Worm (Caenorhabditis elegans) whole organism, early embryonic: ENCODE data around the gene coa-7.

ENCODE experiments used
- B0310.2 ChIP-seq: sonication (generic microtip); optimal IDR thresholded peaks from 2 replicates; lab custom pipeline; 2016; ENCODE audit warnings: mild to moderate bottlenecking, missing genetic modification characterization, missing compliant biosample characterization
- F13C5.2 ChIP-seq: sonication (generic microtip); optimal IDR thresholded peaks from 2 replicates; lab custom pipeline; 2017; ENCODE audit warnings: mild to moderate bottlenecking, missing genetic modification characterization, inconsistent platforms, missing compliant biosample characterization
- aly-1 ChIP-seq: sonication (generic microtip); optimal IDR thresholded peaks from 2 replicates; lab custom pipeline; 2016; ENCODE audit warnings: missing genetic modification characterization, missing compliant biosample characterization
- ama-1 ChIP-seq: fragments of 150-350 bp; optimal IDR thresholded peaks from 2 replicates; lab custom pipeline; 2014
- ceh-13 ChIP-seq: fragments of 200-800 bp; sonication (Bioruptor generic); optimal IDR thresholded peaks from 2 replicates; lab custom pipeline; 2018; ENCODE audit warnings: mild to moderate bottlenecking, missing genetic modification characterization, missing compliant biosample characterization
- ceh-36 ChIP-seq: sonication (generic microtip); optimal IDR thresholded peaks from 2 replicates; lab custom pipeline; 2016; ENCODE audit warnings: missing genetic modification characterization, inconsistent platforms, missing compliant biosample characterization
- ets-7 ChIP-seq: sonication (generic microtip); optimal IDR thresholded peaks from 2 replicates; lab custom pipeline; 2016; ENCODE audit warnings: missing genotype, missing genetic modification characterization, missing compliant biosample characterization
- flt-1 ChIP-seq: fragments of 200-800 bp; sonication (Bioruptor generic); IDR thresholded peaks from 2 replicates; pipeline ENCODE4 v1.3.6; 2022; ENCODE audit warnings: missing genetic modification characterization, missing compliant biosample characterization
- hmbx-1 ChIP-seq: sonication (generic microtip); optimal IDR thresholded peaks from 2 replicates; lab custom pipeline; 2016; ENCODE audit warnings: mild to moderate bottlenecking, missing genetic modification characterization, missing compliant biosample characterization
- hmg-4 ChIP-seq: fragments of 200-800 bp; sonication (Bioruptor generic); optimal IDR thresholded peaks from 2 replicates; lab custom pipeline; 2018; ENCODE audit warnings: mild to moderate bottlenecking, missing genetic modification characterization, missing compliant biosample characterization
- hnd-1 ChIP-seq: sonication (generic microtip); optimal IDR thresholded peaks from 2 replicates; lab custom pipeline; 2016; ENCODE audit warnings: missing genetic modification characterization, missing compliant biosample characterization
- pes-1 ChIP-seq: fragments of 200-800 bp; sonication (Bioruptor generic); IDR thresholded peaks from 2 replicates; pipeline ENCODE4 v1.3.6; 2022; ENCODE audit warnings: missing genetic modification reagents, missing genetic modification characterization, missing compliant biosample characterization
- scrt-1 ChIP-seq: fragments of 200-800 bp; sonication (Bioruptor generic); IDR thresholded peaks from 2 replicates; pipeline ENCODE4 v1.3.6; 2022; ENCODE audit warnings: missing genetic modification characterization, missing compliant biosample characterization
- sea-1 ChIP-seq: fragments of 200-800 bp; sonication (Bioruptor generic); conservative IDR thresholded peaks from 2 replicates; pipeline ENCODE4 v1.3.6; 2022; ENCODE audit warnings: missing genetic modification characterization, missing compliant biosample characterization
- tbx-11 ChIP-seq: fragments of 200-800 bp; sonication (Bioruptor generic); IDR thresholded peaks from 2 replicates; pipeline ENCODE4 v1.3.6; 2022; ENCODE audit warnings: missing genetic modification characterization, missing compliant biosample characterization
- tbx-37 ChIP-seq: fragments of 200-800 bp; sonication (Bioruptor generic); conservative IDR thresholded peaks from 2 replicates; pipeline ENCODE4 v1.3.6; 2022; ENCODE audit warnings: missing genetic modification reagents, missing genetic modification characterization, missing compliant biosample characterization
- tra-4 ChIP-seq: sonication (generic microtip); optimal IDR thresholded peaks from 2 replicates; lab custom pipeline; 2017; ENCODE audit warnings: missing genetic modification characterization, missing compliant biosample characterization

Gene coa-7

ce11 chrII:11645383-11645782, 5.6 kb downstream of the coa-7 start:
- TF ChIP-seq tbx-37 (GFP tag; lab: Robert Waterston, UW) = no peak
- TF ChIP-seq aly-1 (tag; lab: Kevin White, UChicago) = no peak
- no peak for TF ChIP-seq B0310.2 (tag; lab: Kevin White, UChicago)
- no peak for TF ChIP-seq hnd-1
- no peak for TF ChIP-seq hmbx-1 (tag; lab: Kevin White, UChicago)
- TF ChIP-seq flt-1 (GFP tag; lab: Robert Waterston, UW) = no peak
- TF ChIP-seq sea-1 = no peak
- no peak for TF ChIP-seq ceh-13 (GFP tag; lab: Kevin White, UChicago)
- no peak for TF ChIP-seq ets-7 (tag; lab: Kevin White, UChicago)

- TF ChIP-seq sea-1 (no peak), hmbx-1 (tag; lab: Kevin White, UChicago) (no peak), B0310.2 (tag; lab: Kevin White, UChicago) (no peak), aly-1 (tag; lab: Kevin White, UChicago) (no peak), pes-1 (GFP tag; lab: Robert Waterston, UW) (no peak), ama-1 (lab: Kevin White, UChicago) (no peak), hnd-1 (no peak), ceh-13 (GFP tag; lab: Kevin White, UChicago) (no peak), tbx-11 (GFP tag; lab: Robert Waterston, UW) (no peak), tbx-37 (GFP tag; lab: Robert Waterston, UW) (no peak), F13C5.2 (tag; lab: Kevin White, UChicago) (no peak), hmg-4 (GFP tag; lab: Kevin White, UChicago) (no peak), ets-7 (tag; lab: Kevin White, UChicago) (no peak)
Observed at ce11 chrII:11644535-11644934, 6.4 kb downstream of the coa-7 start.

DNA sequence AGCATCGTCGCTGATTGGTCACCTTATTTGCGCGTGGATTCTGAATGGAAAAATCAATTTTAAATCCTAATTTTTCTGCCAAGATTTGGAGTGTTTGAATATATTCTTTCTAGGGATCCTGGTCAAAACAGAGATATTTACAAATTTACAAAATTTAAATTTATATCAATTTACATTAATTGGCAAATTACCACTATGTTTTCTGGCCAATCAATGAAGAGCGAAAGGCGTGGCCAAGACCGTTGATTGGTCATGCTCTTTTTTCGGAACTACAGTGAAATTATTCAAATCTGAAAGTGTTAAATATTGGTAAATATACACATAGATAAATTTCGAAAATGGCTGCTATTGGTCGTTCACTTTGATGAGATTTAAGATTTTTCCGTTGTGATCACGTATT, 8.2 kb downstream of the coa-7 start:
- TF ChIP-seq hmbx-1 (tag; lab: Kevin White, UChicago) (no peak), ama-1 (lab: Kevin White, UChicago) (no peak), ets-7 (tag; lab: Kevin White, UChicago) (no peak), ceh-13 (GFP tag; lab: Kevin White, UChicago) (no peak), aly-1 (tag; lab: Kevin White, UChicago) (no peak), B0310.2 (tag; lab: Kevin White, UChicago) (no peak), F13C5.2 (tag; lab: Kevin White, UChicago) (no peak), pes-1 (GFP tag; lab: Robert Waterston, UW) (no peak)

DNA sequence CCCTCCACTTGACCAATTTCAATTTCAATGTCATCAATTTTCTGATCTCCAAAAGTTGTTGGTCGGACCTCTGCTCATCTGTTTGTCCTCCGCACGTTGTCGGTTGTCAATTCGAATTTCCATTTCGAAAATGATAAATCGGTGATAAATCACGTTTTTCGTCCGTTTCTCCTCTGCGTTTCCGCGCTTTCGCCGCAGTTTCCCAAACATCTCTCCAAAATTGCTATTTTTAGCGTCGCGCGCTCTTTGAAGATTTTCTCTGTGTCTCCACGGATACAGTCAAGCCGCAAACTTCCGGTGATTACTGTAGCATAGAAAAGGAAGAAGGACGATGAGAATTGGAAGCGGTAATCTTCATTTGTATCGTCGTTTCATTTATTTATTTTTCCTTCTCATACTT, 8.9 kb downstream of the coa-7 start:
- TF ChIP-seq tra-4 (no peak), ceh-13 (GFP tag; lab: Kevin White, UChicago) (no peak), flt-1 (GFP tag; lab: Robert Waterston, UW) (no peak), pes-1 (GFP tag; lab: Robert Waterston, UW) (no peak), ceh-36 (tag; lab: Kevin White, UChicago) (no peak), hmbx-1 (tag; lab: Kevin White, UChicago) (no peak), hnd-1 (no peak), scrt-1 (no peak), tbx-37 (GFP tag; lab: Robert Waterston, UW) (no peak), B0310.2 (tag; lab: Kevin White, UChicago) (no peak), hmg-4 (GFP tag; lab: Kevin White, UChicago) (no peak), aly-1 (tag; lab: Kevin White, UChicago) (no peak), ets-7 (tag; lab: Kevin White, UChicago) (no peak), sea-1 (no peak), tbx-11 (GFP tag; lab: Robert Waterston, UW) (no peak)

- TF ChIP-seq B0310.2 (tag; lab: Kevin White, UChicago) (no peak), F13C5.2 (tag; lab: Kevin White, UChicago) (no peak), tbx-37 (GFP tag; lab: Robert Waterston, UW) (no peak), ama-1 (lab: Kevin White, UChicago) (no peak), pes-1 (GFP tag; lab: Robert Waterston, UW) (no peak), tra-4 (no peak), hmbx-1 (tag; lab: Kevin White, UChicago) (no peak), ceh-36 (tag; lab: Kevin White, UChicago) (no peak), ceh-13 (GFP tag; lab: Kevin White, UChicago) (no peak), ets-7 (tag; lab: Kevin White, UChicago) (no peak), aly-1 (tag; lab: Kevin White, UChicago) (no peak), hmg-4 (GFP tag; lab: Kevin White, UChicago) (no peak), flt-1 (GFP tag; lab: Robert Waterston, UW) (no peak)
Observed at ce11 chrII:11637817-11638216, 13.1 kb downstream of the coa-7 start.

ce11 chrII:11637189-11637754, 13.7 kb downstream of the coa-7 start:
- TF ChIP-seq hmbx-1 (tag; lab: Kevin White, UChicago) (no peak), hmg-4 (GFP tag; lab: Kevin White, UChicago) (no peak), pes-1 (GFP tag; lab: Robert Waterston, UW) (no peak), ceh-36 (tag; lab: Kevin White, UChicago) (peak; percentile 23), tbx-37 (GFP tag; lab: Robert Waterston, UW) (peak; percentile 27; the same call in 1 of the 2 replicates), B0310.2 (tag; lab: Kevin White, UChicago) (peak; percentile 1), F13C5.2 (tag; lab: Kevin White, UChicago) (no peak), hnd-1 (no peak), tra-4 (no peak), ets-7 (tag; lab: Kevin White, UChicago) (no peak), sea-1 (no peak)

DNA sequence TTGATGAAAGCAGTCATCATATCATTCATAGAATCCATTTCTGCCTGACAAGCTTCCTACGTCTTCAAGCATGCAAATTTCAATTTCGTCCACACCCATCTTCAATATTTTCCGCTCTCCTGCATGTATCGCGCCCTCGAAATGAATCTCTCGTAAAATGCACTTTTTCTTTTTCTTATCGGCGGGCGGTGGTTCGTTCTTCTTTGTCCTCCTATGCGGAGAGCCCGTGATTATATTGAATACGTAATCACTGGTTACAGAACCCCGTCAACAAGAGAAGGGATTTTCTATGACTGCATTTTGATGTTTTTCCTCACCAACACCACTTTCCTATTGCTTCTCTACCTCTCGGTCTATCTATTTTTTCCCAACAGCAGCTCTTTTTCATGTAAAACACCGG, 14.3 kb downstream of the coa-7 start:
- TF ChIP-seq ama-1 (lab: Kevin White, UChicago) (peak; percentile 51), hmbx-1 (tag; lab: Kevin White, UChicago) (no peak), sea-1 (peak; percentile 39; the same call in 1 of the 2 replicates), hmg-4 (GFP tag; lab: Kevin White, UChicago) (peak; percentile 56)
